Worm (Caenorhabditis elegans): ENCODE results near the gene lin-49.

Gene lin-49

ce11 chrIV:8587057-8587456, 33.4 kb upstream of the lin-49 start:
- TF ChIP-seq nfya-1 (tag; optimal IDR thresholded peaks at IDR 0.05) (peak; percentile 29), fkh-6 (tag; optimal IDR thresholded peaks at IDR 0.05) (no peak), fkh-10 (GFP tag; optimal IDR thresholded peaks at IDR 0.05) (no peak), ztf-16 (tag; optimal IDR thresholded peaks at IDR 0.05) (no peak), nhr-232 (tag; optimal IDR thresholded peaks at IDR 0.05) (no peak), pag-3 (tag; optimal IDR thresholded peaks at IDR 0.05; ENCODE audit: borderline replicate concordance) (no peak), C08G9.2 (tag; optimal IDR thresholded peaks at IDR 0.05) (no peak), elt-4 (tag; optimal IDR thresholded peaks at IDR 0.05) (no peak), nhr-11 (tag; optimal IDR thresholded peaks at IDR 0.05) (no peak), unc-86 (tag; optimal IDR thresholded peaks at IDR 0.05) (no peak), ceh-31 (tag; optimal IDR thresholded peaks at IDR 0.05) (peak; percentile 5), tbx-2 (tag; optimal IDR thresholded peaks at IDR 0.05) (peak; percentile 3), unc-3 (GFP tag; conservative IDR thresholded peaks at IDR 0.05) (no peak), unc-3 (tag; optimal IDR thresholded peaks at IDR 0.05) (no peak), ceh-14 (tag; optimal IDR thresholded peaks at IDR 0.05) (peak; percentile 35), ceh-45 (GFP tag; IDR thresholded peaks at IDR 0.05) (no peak), C38D4.7 (GFP tag; optimal IDR thresholded peaks at IDR 0.05) (no peak), unc-55 (GFP tag; optimal IDR thresholded peaks at IDR 0.05) (peak; percentile 80), F13H6.1 (tag; optimal IDR thresholded peaks at IDR 0.05) (peak; percentile 17), unc-42 (tag; optimal IDR thresholded peaks at IDR 0.05) (no peak), Y22D7AL.16 (tag; optimal IDR thresholded peaks at IDR 0.05) (no peak)

ce11 chrIV:8587605-8588004, 32.9 kb upstream of the lin-49 start:
- no peak for TF ChIP-seq fkh-6 (tag; optimal IDR thresholded peaks at IDR 0.05)
- TF ChIP-seq syd-9 (tag; optimal IDR thresholded peaks at IDR 0.05): no peak

- no peak for TF ChIP-seq lin-11 (tag; optimal IDR thresholded peaks at IDR 0.05)
- no peak for TF ChIP-seq elt-4 (tag; optimal IDR thresholded peaks at IDR 0.05)
- TF ChIP-seq sox-4 (tag; optimal IDR thresholded peaks at IDR 0.05): no peak
- no peak for TF ChIP-seq pros-1 (tag; optimal IDR thresholded peaks at IDR 0.05)
- no peak for TF ChIP-seq K09A11.1 (tag; optimal IDR thresholded peaks at IDR 0.05; ENCODE audit: insufficient read depth)
- TF ChIP-seq K02D7.2 (tag; optimal IDR thresholded peaks at IDR 0.05): no peak
- TF ChIP-seq hlh-8 (tag; optimal IDR thresholded peaks at IDR 0.05): no peak
- no peak for TF ChIP-seq F13H6.1 (tag; optimal IDR thresholded peaks at IDR 0.05)
- TF ChIP-seq unc-86 (tag; optimal IDR thresholded peaks at IDR 0.05): no peak
- TF ChIP-seq gmeb-2 (tag; optimal IDR thresholded peaks at IDR 0.05): no peak
- no peak for TF ChIP-seq ttx-3 (tag; optimal IDR thresholded peaks at IDR 0.05)
- TF ChIP-seq hlh-13 (GFP tag; optimal IDR thresholded peaks at IDR 0.05): no peak
These were observed 25.2 kb upstream of the lin-49 start, which contains the start of gene Y59H11AR.3 for ce11 chrIV:8595317-8595716. Y59H11AR.3 (minus strand) TSS chrIV:8595417.

- TF ChIP-seq ceh-22 (tag; optimal IDR thresholded peaks at IDR 0.05): no peak
- TF ChIP-seq ref-2 (tag; optimal IDR thresholded peaks at IDR 0.05): no peak
- TF ChIP-seq fkh-10 (GFP tag; optimal IDR thresholded peaks at IDR 0.05): no peak
- no peak for TF ChIP-seq unc-55 (GFP tag; optimal IDR thresholded peaks at IDR 0.05)
- no peak for TF ChIP-seq pag-3 (tag; optimal IDR thresholded peaks at IDR 0.05; ENCODE audit: borderline replicate concordance)
- TF ChIP-seq ceh-9 (tag; optimal IDR thresholded peaks at IDR 0.05): no peak
- TF ChIP-seq ceh-24 (tag; optimal IDR thresholded peaks at IDR 0.05): no peak
- no peak for TF ChIP-seq ceh-19 (GFP tag; optimal IDR thresholded peaks at IDR 0.05)
- TF ChIP-seq ceh-34 (tag; optimal IDR thresholded peaks at IDR 0.05): no peak
- TF ChIP-seq nhr-11 (tag; optimal IDR thresholded peaks at IDR 0.05): no peak
- no peak for TF ChIP-seq nhr-232 (tag; optimal IDR thresholded peaks at IDR 0.05)
- no peak for TF ChIP-seq hlh-13 (GFP tag; optimal IDR thresholded peaks at IDR 0.05)
- TF ChIP-seq hlh-6 (tag; optimal IDR thresholded peaks at IDR 0.05): no peak
- no peak for TF ChIP-seq sox-4 (tag; optimal IDR thresholded peaks at IDR 0.05)
- no peak for TF ChIP-seq gmeb-2 (tag; optimal IDR thresholded peaks at IDR 0.05)
- TF ChIP-seq T23F11.4 (GFP tag; optimal IDR thresholded peaks at IDR 0.05): no peak
- no peak for TF ChIP-seq madf-2 (tag; optimal IDR thresholded peaks at IDR 0.05)
These were observed 24.7 kb upstream of the lin-49 start, which contains the start of gene clec-181 for ce11 chrIV:8595767-8596166. clec-181 (plus strand) TSS chrIV:8596067.

Measured in whole organism, late embryonic.